Fruit fly (Drosophila melanogaster): ENCODE measurements around the gene Zip71B.

The Zip71B gene

DNA sequence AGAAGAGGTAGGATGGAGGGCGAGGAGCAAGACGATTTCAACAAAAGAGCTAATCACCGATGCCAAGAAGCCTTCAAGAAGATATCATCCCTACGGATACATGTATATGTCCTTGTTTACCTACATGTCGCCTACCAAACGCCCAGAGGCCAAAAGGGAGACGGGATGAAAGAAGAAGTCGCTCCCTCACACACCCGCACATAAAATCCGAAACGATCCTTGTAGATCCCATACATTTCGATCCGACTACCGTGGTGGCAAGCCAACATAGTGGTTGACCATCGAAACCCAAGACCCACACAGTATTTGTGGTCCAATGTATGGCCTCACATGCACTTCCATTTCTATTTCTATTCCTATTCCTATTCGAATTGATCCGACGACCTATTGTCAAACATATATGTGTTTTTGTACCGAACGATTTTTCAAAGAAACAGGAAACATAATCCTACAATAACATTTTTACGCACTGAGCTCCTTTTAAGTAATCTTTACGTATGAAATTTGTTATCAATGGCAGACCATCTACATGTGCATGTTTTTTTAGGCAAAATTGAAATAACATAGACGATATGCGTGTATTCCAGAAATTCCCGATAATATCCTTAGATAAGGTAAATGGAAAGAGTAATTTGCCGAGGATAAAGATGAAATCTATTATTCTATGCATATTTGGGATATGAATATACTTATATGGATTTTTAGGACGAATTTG is 33.3 kb upstream of the Zip71B start (continued):
- TF ChIP-seq CG10431 (GFP tag; optimal IDR thresholded peaks at IDR 0.05) (no peak), CG31388 (GFP tag; optimal IDR thresholded peaks at IDR 0.05) (no peak), gce (GFP tag; IDR thresholded peaks at IDR 0.05) (no peak), CG1647 (GFP tag; optimal IDR thresholded peaks at IDR 0.05) (no peak), mld (GFP tag; IDR thresholded peaks at IDR 0.05; ENCODE audit: partially characterized antibody) (no peak), CG6813 (GFP tag; optimal IDR thresholded peaks at IDR 0.05) (no peak), CG16779 (GFP tag; IDR thresholded peaks at IDR 0.05) (no peak), zen (tag; optimal IDR thresholded peaks at IDR 0.05) (peak; percentile 74), bab2 (GFP tag; optimal IDR thresholded peaks at IDR 0.05) (no peak), Xrp1 (GFP tag; IDR thresholded peaks at IDR 0.05) (peak; percentile 33; the same call in 1 of the 2 replicates), CG10209 (GFP tag; optimal IDR thresholded peaks at IDR 0.05) (no peak), vfl (GFP tag; optimal IDR thresholded peaks at IDR 0.05) (no peak), nau (GFP tag; optimal IDR thresholded peaks at IDR 0.05) (no peak), CG16815 (GFP tag; optimal IDR thresholded peaks at IDR 0.05) (no peak)

dm6 chr3L:14960549-14960948 is 31.5 kb upstream of the Zip71B start:
- TF ChIP-seq kni (GFP tag; optimal IDR thresholded peaks at IDR 0.05) = peak; percentile 50
- peak; percentile 95 for TF ChIP-seq twi (tag; optimal IDR thresholded peaks at IDR 0.05)
- no peak for TF ChIP-seq Gug (GFP tag; IDR thresholded peaks at IDR 0.05)
- peak; percentile 5 for TF ChIP-seq Kr (GFP tag; optimal IDR thresholded peaks at IDR 0.05)
- TF ChIP-seq CG17612 (GFP tag; IDR thresholded peaks at IDR 0.05) = no peak
- no peak for TF ChIP-seq CG7963 (GFP tag; IDR thresholded peaks at IDR 0.05; ENCODE audit: partially characterized antibody)
- no peak for TF ChIP-seq CG31441 (GFP tag; IDR thresholded peaks at IDR 0.05)
- peak; percentile 27 for TF ChIP-seq oc (tag; optimal IDR thresholded peaks at IDR 0.05)
- TF ChIP-seq CG12219 (GFP tag; optimal IDR thresholded peaks at IDR 0.05) = no peak
- TF ChIP-seq CG17802 (tag; optimal IDR thresholded peaks at IDR 0.05) = no peak
- TF ChIP-seq D (optimal IDR thresholded peaks at IDR 0.05) = peak; percentile 98
- peak; percentile 12 for TF ChIP-seq D (GFP tag; optimal IDR thresholded peaks at IDR 0.05)
- no peak for TF ChIP-seq Dek (tag; optimal IDR thresholded peaks at IDR 0.05)
- TF ChIP-seq CG7839 (tag; optimal IDR thresholded peaks at IDR 0.05) = no peak
- peak; percentile 53; the same call in 1 of the 2 replicates for TF ChIP-seq crol (GFP tag; IDR thresholded peaks at IDR 0.05)
- TF ChIP-seq gem (tag; optimal IDR thresholded peaks at IDR 0.05) = no peak
- TF ChIP-seq CG4424 (GFP tag; optimal IDR thresholded peaks at IDR 0.05) = no peak
- TF ChIP-seq pros (GFP tag; optimal IDR thresholded peaks at IDR 0.05) = peak; percentile 80
- TF ChIP-seq CG2199 (GFP tag; IDR thresholded peaks at IDR 0.05) = peak; percentile 71; the same call in 1 of the 3 replicates
- no peak for TF ChIP-seq ATbp (GFP tag; optimal IDR thresholded peaks at IDR 0.05)
- TF ChIP-seq Six4 (GFP tag; optimal IDR thresholded peaks at IDR 0.05) = peak; percentile 21
- TF ChIP-seq tll (GFP tag; optimal IDR thresholded peaks at IDR 0.05) = peak in 1 of 2 experiments; percentile 10
- TF ChIP-seq croc (GFP tag; conservative IDR thresholded peaks at IDR 0.05) = no peak
- TF ChIP-seq zen (tag; optimal IDR thresholded peaks at IDR 0.05) = peak; percentile 89
- TF ChIP-seq odd (GFP tag; optimal IDR thresholded peaks at IDR 0.05) = peak; percentile 19
